Worm (Caenorhabditis elegans) whole organism, L4 larva: Measurements from ENCODE around the gene camt-1.

Source experiments
- ZK546.5 ChIP-seq, 2 experiments: sonication (generic microtip); optimal IDR thresholded peaks; 2 replicates each; lab custom pipeline; 2017; ENCODE audit warnings: missing biosample characterization in 2 of 2, missing genetic modification characterization in 2 of 2
- ceh-82 ChIP-seq: sonication (generic microtip); optimal IDR thresholded peaks from 2 replicates; lab custom pipeline; 2017; ENCODE audit warnings: missing biosample characterization, missing genetic modification characterization
- dve-1 ChIP-seq: sonication (generic microtip); optimal IDR thresholded peaks from 2 replicates; lab custom pipeline; 2017; ENCODE audit warnings: antibody characterized with exemption, mild to moderate bottlenecking, missing genetic modification characterization, missing compliant biosample characterization; ENCODE audit not compliant: insufficient read depth
- hlh-30 ChIP-seq: sonication (generic microtip); optimal IDR thresholded peaks from 2 replicates; lab custom pipeline; 2017; ENCODE audit warnings: antibody characterized with exemption, mild to moderate bottlenecking, missing genetic modification characterization, missing compliant biosample characterization; ENCODE audit not compliant: insufficient read depth
- lin-39 ChIP-seq: fragments of 150-350 bp; optimal IDR thresholded peaks from 2 replicates; lab custom pipeline; 2014; ENCODE audit warnings: missing biosample characterization, missing genetic modification reagents, missing genetic modification characterization
- nhr-237 ChIP-seq: sonication (generic microtip); optimal IDR thresholded peaks from 2 replicates; lab custom pipeline; 2017; ENCODE audit warnings: missing biosample characterization, missing genetic modification characterization
- nhr-6 ChIP-seq: fragments of 150-350 bp; optimal IDR thresholded peaks from 2 replicates; lab custom pipeline; 2014; ENCODE audit warnings: missing biosample characterization, missing genetic modification characterization
- spr-1 ChIP-seq: sonication (generic microtip); optimal IDR thresholded peaks from 2 replicates; lab custom pipeline; 2016; ENCODE audit warnings: mild to moderate bottlenecking, missing genetic modification characterization, missing compliant biosample characterization

DNA sequence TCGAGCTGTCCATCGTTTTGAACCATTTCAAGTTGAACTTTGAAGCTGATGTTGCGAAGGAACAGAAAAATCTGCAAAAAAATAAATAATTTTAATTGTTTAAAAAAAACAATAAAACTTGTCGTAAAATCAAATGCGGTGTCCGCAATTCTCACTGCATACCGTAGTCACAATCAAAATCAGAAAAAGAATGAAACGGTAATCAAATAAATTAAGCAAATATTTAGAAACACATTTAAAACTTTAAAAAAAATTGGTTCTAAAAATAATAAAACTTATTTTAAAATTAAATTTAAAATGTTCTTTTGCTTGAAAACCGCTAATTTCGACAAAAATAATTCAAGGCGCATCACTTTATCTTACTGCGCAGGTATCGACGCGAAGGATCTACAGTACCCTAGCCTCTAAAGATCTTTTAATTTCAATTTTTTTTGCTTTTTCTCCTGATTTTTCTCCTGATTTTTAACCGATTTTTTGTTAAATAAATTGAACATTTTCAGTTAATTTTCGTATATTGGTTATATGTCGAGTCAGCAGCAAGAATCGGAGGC lies 18.2 kb upstream of the camt-1 start, which contains the start of the genes B0304.4 and B0304.2:
- no peak for TF ChIP-seq spr-1 (tag; lab: Kevin White, UChicago)
- no peak for TF ChIP-seq nhr-237 (tag; lab: Kevin White, UChicago)
- no peak for TF ChIP-seq ceh-82 (tag; lab: Kevin White, UChicago)
- no peak for TF ChIP-seq hlh-30
- no peak for TF ChIP-seq ZK546.5 (tag; optimal IDR thresholded peaks at IDR 0.05; lab: Kevin White, UChicago)
- no peak for TF ChIP-seq nhr-6
- TF ChIP-seq lin-39 (tag; lab: Kevin White, UChicago) = no peak
- no peak for TF ChIP-seq dve-1 (tag; lab: Kevin White, UChicago)
